Worm (Caenorhabditis elegans): ENCODE data around the gene ceh-40.

Gene ceh-40

DNA sequence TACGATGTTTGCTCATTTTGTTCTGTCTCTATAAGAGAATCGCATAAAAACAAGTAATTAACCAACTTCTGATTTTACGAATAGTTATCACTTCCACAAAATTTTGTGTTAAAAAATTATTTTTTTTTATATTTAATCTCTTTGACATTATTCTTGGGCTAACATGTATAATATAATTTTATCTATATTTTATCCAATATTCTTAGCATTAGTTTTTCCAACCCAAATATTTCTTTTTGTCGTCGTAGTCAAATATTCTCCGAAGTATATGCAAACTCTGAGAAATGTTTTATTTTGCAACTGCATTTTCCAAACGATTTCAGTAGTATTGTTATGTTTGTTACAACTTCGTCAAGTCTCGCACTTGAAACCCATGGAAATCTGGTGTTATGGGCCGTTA lies 12.9 kb upstream of the ceh-40 start, which contains the start of gene srd-47:
TSS of gene srd-47 (plus strand) at position 164 of the 400 bp plus-strand sequence.
- no peak for TF ChIP-seq elt-3 (tag; optimal IDR thresholded peaks at IDR 0.05)
- TF ChIP-seq unc-39 (tag; optimal IDR thresholded peaks at IDR 0.05), result no peak
- TF ChIP-seq nhr-12 (tag; optimal IDR thresholded peaks at IDR 0.05), result no peak
- TF ChIP-seq flh-1 (GFP tag; optimal IDR thresholded peaks at IDR 0.05), result no peak
- TF ChIP-seq unc-62 (GFP tag; optimal IDR thresholded peaks at IDR 0.05), result no peak
- no peak for TF ChIP-seq blmp-1 (tag; optimal IDR thresholded peaks at IDR 0.05)
- TF ChIP-seq cnd-1 (tag; optimal IDR thresholded peaks at IDR 0.05), result no peak
- no peak for TF ChIP-seq nhr-237 (tag; optimal IDR thresholded peaks at IDR 0.05)

DNA sequence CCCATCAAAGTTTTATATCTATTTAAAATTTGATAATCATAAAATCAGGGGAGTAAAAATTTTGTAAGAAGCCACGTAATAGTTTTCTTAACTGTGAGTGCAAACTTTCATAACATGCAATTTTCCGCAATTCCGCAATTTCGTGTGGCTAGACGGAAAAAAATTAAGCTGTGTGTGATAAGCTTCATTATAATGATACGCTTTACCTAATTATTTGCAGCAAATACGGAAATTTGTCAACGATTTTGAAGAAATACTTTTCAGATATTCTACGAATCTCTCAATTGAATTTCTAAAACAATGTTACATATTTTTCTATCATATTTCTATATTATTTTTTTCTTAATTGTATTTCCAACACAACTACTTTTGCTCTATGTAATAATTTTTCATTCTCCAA lies 11.2 kb upstream of the ceh-40 start, which contains the start of gene srd-46:
TSS of gene srd-46 (plus strand) at position 301 of the 400 bp plus-strand sequence.
- TF ChIP-seq nhr-76 (tag; optimal IDR thresholded peaks at IDR 0.05) (no peak), ceh-83 (GFP tag; optimal IDR thresholded peaks at IDR 0.05) (no peak), sem-2 (GFP tag; optimal IDR thresholded peaks at IDR 0.05) (no peak), elt-1 (tag; optimal IDR thresholded peaks at IDR 0.05; ENCODE audit: borderline replicate concordance, insufficient read depth) (no peak), zip-8 (tag; optimal IDR thresholded peaks at IDR 0.05) (no peak), cnd-1 (tag; optimal IDR thresholded peaks at IDR 0.05) (no peak), nhr-237 (tag; optimal IDR thresholded peaks at IDR 0.05) (no peak)

- TF ChIP-seq unc-62 (GFP tag; optimal IDR thresholded peaks at IDR 0.05), result no peak
- no peak for TF ChIP-seq nhr-237 (tag; optimal IDR thresholded peaks at IDR 0.05)
- TF ChIP-seq hlh-1 (tag; optimal IDR thresholded peaks at IDR 0.05), result no peak
- TF ChIP-seq ceh-43 (GFP tag; optimal IDR thresholded peaks at IDR 0.05), result no peak
- TF ChIP-seq mls-2 (tag; optimal IDR thresholded peaks at IDR 0.05), result no peak
- no peak for TF ChIP-seq drap-1 (GFP tag; optimal IDR thresholded peaks at IDR 0.05)
- no peak for TF ChIP-seq lin-13 (tag; optimal IDR thresholded peaks at IDR 0.05)
- no peak for TF ChIP-seq unc-120 (tag; optimal IDR thresholded peaks at IDR 0.05; ENCODE audit: poor library complexity, severe bottlenecking)
- no peak for TF ChIP-seq M03D4.4 (tag; optimal IDR thresholded peaks at IDR 0.05)
- TF ChIP-seq unc-39 (tag; optimal IDR thresholded peaks at IDR 0.05), result no peak
- TF ChIP-seq nhr-76 (tag; optimal IDR thresholded peaks at IDR 0.05), result no peak
- TF ChIP-seq ham-2 (GFP tag; optimal IDR thresholded peaks at IDR 0.05), result no peak
Measured at ce11 chrX:12328676-12329075, 8.1 kb upstream of the ceh-40 start, which contains the start of gene srd-45. Gene srd-45, plus strand, starts transcription at chrX:12328976.

- TF ChIP-seq lin-13 (tag; optimal IDR thresholded peaks at IDR 0.05), result no peak
- no peak for TF ChIP-seq elt-1 (tag; optimal IDR thresholded peaks at IDR 0.05; ENCODE audit: borderline replicate concordance, insufficient read depth)
Measured at ce11 chrX:12326424-12326823, 5.8 kb upstream of the ceh-40 start, which contains the start of gene srd-41. Gene srd-41, plus strand, starts transcription at chrX:12326724.

DNA sequence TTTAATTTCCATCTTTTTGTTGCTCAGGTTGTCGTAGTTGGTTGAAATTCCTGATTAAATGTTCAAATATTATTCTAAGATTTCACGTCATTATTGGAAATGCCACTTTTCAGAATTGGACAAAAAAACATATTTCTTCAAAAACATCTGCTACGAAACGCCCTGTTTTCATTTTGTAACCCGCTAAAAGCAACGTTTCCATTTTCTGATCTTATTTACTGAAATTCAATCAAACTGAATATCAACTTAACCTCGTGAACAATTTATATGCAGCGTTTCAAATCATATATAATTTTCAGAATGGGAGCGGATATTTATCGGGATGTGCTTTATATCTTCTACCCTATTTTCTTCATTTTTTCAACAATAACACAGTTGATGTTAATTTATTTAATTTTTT lies 2.9 kb upstream of the ceh-40 start, which contains the start of gene srd-40:
TSS of gene srd-40 (plus strand) at position 301 of the 400 bp plus-strand sequence.
- TF ChIP-seq zip-8 (tag; optimal IDR thresholded peaks at IDR 0.05) (no peak), snpc-4 (tag; optimal IDR thresholded peaks at IDR 0.05) (no peak), unc-39 (tag; optimal IDR thresholded peaks at IDR 0.05) (no peak), nhr-12 (tag; optimal IDR thresholded peaks at IDR 0.05) (no peak), unc-62 (GFP tag; optimal IDR thresholded peaks at IDR 0.05) (no peak), lin-32 (GFP tag; optimal IDR thresholded peaks at IDR 0.05) (no peak), sem-2 (GFP tag; optimal IDR thresholded peaks at IDR 0.05) (no peak), bed-3 (GFP tag; optimal IDR thresholded peaks at IDR 0.05) (no peak), ceh-83 (GFP tag; optimal IDR thresholded peaks at IDR 0.05) (no peak), flh-1 (GFP tag; optimal IDR thresholded peaks at IDR 0.05) (no peak), ceh-43 (GFP tag; optimal IDR thresholded peaks at IDR 0.05) (no peak), mls-2 (tag; optimal IDR thresholded peaks at IDR 0.05) (no peak), nhr-237 (tag; optimal IDR thresholded peaks at IDR 0.05) (no peak), elt-3 (tag; optimal IDR thresholded peaks at IDR 0.05) (no peak)

- TF ChIP-seq ces-1 (GFP tag; optimal IDR thresholded peaks at IDR 0.05) (no peak), mab-5 (tag; optimal IDR thresholded peaks at IDR 0.05) (no peak), nhr-28 (tag; optimal IDR thresholded peaks at IDR 0.05) (no peak), tbx-8 (GFP tag; optimal IDR thresholded peaks at IDR 0.05) (no peak), mls-2 (tag; optimal IDR thresholded peaks at IDR 0.05) (no peak), ceh-43 (GFP tag; optimal IDR thresholded peaks at IDR 0.05) (no peak), lsy-2 (tag; optimal IDR thresholded peaks at IDR 0.05) (no peak), elt-1 (tag; optimal IDR thresholded peaks at IDR 0.05; ENCODE audit: borderline replicate concordance, insufficient read depth) (no peak), nhr-76 (tag; optimal IDR thresholded peaks at IDR 0.05) (no peak), cnd-1 (tag; optimal IDR thresholded peaks at IDR 0.05) (no peak), nhr-237 (tag; optimal IDR thresholded peaks at IDR 0.05) (no peak), blmp-1 (tag; optimal IDR thresholded peaks at IDR 0.05) (no peak), sptf-1 (tag; optimal IDR thresholded peaks at IDR 0.05) (no peak)
Measured at ce11 chrX:12321357-12321756, 780 bp upstream of the ceh-40 start, which contains the start of gene F17A2.13. Gene F17A2.13, plus strand, starts transcription at chrX:12321657.
